Fruit fly (Drosophila melanogaster) whole organism, embryonic: Measurements from ENCODE around the gene fmt.

ENCODE experiments used
- CG10321 ChIP-seq: fragments of 200-800 bp; sonication (Bioruptor generic); IDR thresholded peaks from 2 replicates; pipeline ENCODE4 v1.3.6; 2022; ENCODE audit warnings: missing biosample characterization, missing genetic modification characterization
- CG12104 ChIP-seq: fragments of 200-800 bp; sonication (Bioruptor generic); optimal IDR thresholded peaks from 3 replicates; lab custom pipeline; 2016; ENCODE audit warnings: missing biosample characterization, missing genetic modification characterization
- CG12769 ChIP-seq: fragments of 200-800 bp; sonication (Bioruptor generic); optimal IDR thresholded peaks from 2 replicates; lab custom pipeline; 2019; ENCODE audit warnings: missing biosample characterization, mild to moderate bottlenecking, missing genetic modification characterization, moderate library complexity
- CG14860 ChIP-seq: fragments of 200-800 bp; sonication (Bioruptor generic); IDR thresholded peaks from 3 replicates; pipeline ENCODE4 v1.3.6; 2022; ENCODE audit warnings: missing biosample characterization, missing genetic modification characterization; ENCODE audit not compliant: partially characterized antibody
- CG1602 ChIP-seq: fragments of 200-800 bp; sonication (Bioruptor generic); optimal IDR thresholded peaks from 3 replicates; lab custom pipeline; 2016; ENCODE audit warnings: missing biosample characterization, missing genetic modification characterization
- CG18262 ChIP-seq: fragments of 200-800 bp; optimal IDR thresholded peaks from 3 replicates; lab custom pipeline; 2019; ENCODE audit warnings: missing biosample characterization, mild to moderate bottlenecking, missing genetic modification characterization, moderate library complexity
- CG2116 ChIP-seq: fragments of 200-800 bp; sonication (Bioruptor generic); optimal IDR thresholded peaks from 3 replicates; lab custom pipeline; 2018; ENCODE audit warnings: missing biosample characterization, mild to moderate bottlenecking, missing genetic modification characterization
- CG2712 ChIP-seq: fragments of 200-800 bp; optimal IDR thresholded peaks from 3 replicates; lab custom pipeline; 2019; ENCODE audit warnings: missing biosample characterization, mild to moderate bottlenecking, missing genetic modification characterization, moderate library complexity
- CG34422 ChIP-seq: fragments of 200-800 bp; sonication (Bioruptor generic); IDR thresholded peaks from 3 replicates; pipeline ENCODE4 v1.3.6; 2022; ENCODE audit warnings: missing biosample characterization, missing genetic modification characterization
- CG4282 ChIP-seq: fragments of 200-800 bp; sonication (Bioruptor generic); optimal IDR thresholded peaks from 2 replicates; lab custom pipeline; 2016; ENCODE audit warnings: missing biosample characterization, missing genetic modification characterization
- CG4617 ChIP-seq: fragments of 200-800 bp; sonication (Bioruptor generic); optimal IDR thresholded peaks from 3 replicates; lab custom pipeline; 2016; ENCODE audit warnings: missing biosample characterization, missing genetic modification characterization, borderline replicate concordance
- CG4854 ChIP-seq: fragments of 200-800 bp; sonication (Bioruptor generic); optimal IDR thresholded peaks from 2 replicates; lab custom pipeline; 2016; ENCODE audit warnings: missing biosample characterization, missing genetic modification characterization, inconsistent platforms
- CG5180 ChIP-seq: fragments of 200-800 bp; sonication (Bioruptor generic); optimal IDR thresholded peaks from 3 replicates; lab custom pipeline; 2017; ENCODE audit warnings: missing biosample characterization, missing genetic modification characterization, mild to moderate bottlenecking, moderate library complexity, missing genetic modification reagents
- CG6791 ChIP-seq: fragments of 200-800 bp; sonication (Bioruptor generic); IDR thresholded peaks from 3 replicates; pipeline ENCODE4 v1.3.6; 2022; ENCODE audit warnings: missing biosample characterization, missing genetic modification characterization; ENCODE audit not compliant: partially characterized antibody
- CG8089 ChIP-seq: fragments of 200-800 bp; sonication (Bioruptor generic); optimal IDR thresholded peaks from 3 replicates; lab custom pipeline; 2016; ENCODE audit warnings: missing biosample characterization, missing genetic modification characterization
- CG8765 ChIP-seq: fragments of 200-800 bp; sonication (Bioruptor generic); IDR thresholded peaks from 2 replicates; pipeline ENCODE4 v1.3.6; 2022; ENCODE audit warnings: missing biosample characterization, missing genetic modification characterization
- CG9876 ChIP-seq: fragments of 200-800 bp; sonication (Bioruptor generic); optimal IDR thresholded peaks from 2 replicates; lab custom pipeline; 2016; ENCODE audit warnings: missing biosample characterization, missing genetic modification characterization
- Dll ChIP-seq: fragments of 200-800 bp; sonication (Bioruptor generic); IDR thresholded peaks from 4 replicates; pipeline ENCODE4 v1.3.6; 2022; ENCODE audit warnings: missing biosample characterization, missing genetic modification characterization; ENCODE audit not compliant: partially characterized antibody
- Ets65A ChIP-seq: fragments of 200-800 bp; sonication (Bioruptor generic); peaks from one replicate; lab custom pipeline; 2016; ENCODE audit warnings: missing biosample characterization, missing genetic modification characterization
- HHEX ChIP-seq: fragments of 200-800 bp; sonication (Bioruptor generic); optimal IDR thresholded peaks from 3 replicates; lab custom pipeline; 2017; ENCODE audit warnings: missing biosample characterization, mild to moderate bottlenecking, missing genetic modification characterization, missing genetic modification reagents
- HLH3B ChIP-seq: fragments of 200-800 bp; sonication (Bioruptor generic); IDR thresholded peaks from 2 replicates; pipeline ENCODE4 v1.3.6; 2022; ENCODE audit warnings: missing biosample characterization, missing genetic modification characterization
- Mad ChIP-seq: fragments of 200-800 bp; sonication (Bioruptor generic); optimal IDR thresholded peaks from 2 replicates; lab custom pipeline; 2016; ENCODE audit warnings: missing biosample characterization, missing genetic modification characterization
- NFAT ChIP-seq: fragments of 200-800 bp; sonication (Bioruptor generic); IDR thresholded peaks from 2 replicates; pipeline ENCODE4 v1.3.6; 2022; ENCODE audit warnings: missing biosample characterization, missing genetic modification characterization
- Oli ChIP-seq: fragments of 200-800 bp; sonication (Bioruptor generic); optimal IDR thresholded peaks from 2 replicates; lab custom pipeline; 2018; ENCODE audit warnings: missing biosample characterization, mild to moderate bottlenecking, missing genetic modification characterization, moderate library complexity
- Optix ChIP-seq: fragments of 200-800 bp; sonication (Bioruptor generic); IDR thresholded peaks from 3 replicates; pipeline ENCODE4 v1.3.6; 2022; ENCODE audit warnings: missing biosample characterization, missing genetic modification characterization
- Scr ChIP-seq: fragments of 200-800 bp; sonication (Bioruptor generic); IDR thresholded peaks from 2 replicates; pipeline ENCODE4 v1.3.6; 2022; ENCODE audit warnings: missing biosample characterization, missing genetic modification characterization; ENCODE audit not compliant: partially characterized antibody
- Sin3A ChIP-seq: fragments of >200 bp; optimal IDR thresholded peaks from 2 replicates; lab custom pipeline; 2018
- Six4 ChIP-seq: fragments of 200-800 bp; sonication (Bioruptor generic); optimal IDR thresholded peaks from 2 replicates; lab custom pipeline; 2016; ENCODE audit warnings: missing biosample characterization, missing genetic modification characterization
- ap ChIP-seq: fragments of 200-800 bp; sonication (Bioruptor generic); IDR thresholded peaks from 2 replicates; pipeline ENCODE4 v1.3.6; 2022; ENCODE audit warnings: missing biosample characterization, missing genetic modification characterization
- az2 ChIP-seq: fragments of 200-800 bp; sonication (Bioruptor generic); optimal IDR thresholded peaks from 3 replicates; lab custom pipeline; 2016; ENCODE audit warnings: missing biosample characterization, missing genetic modification characterization
- br ChIP-seq: fragments of >200 bp; optimal IDR thresholded peaks from 2 replicates; lab custom pipeline; 2017
- bsh ChIP-seq, 2 experiments: fragments of 200-800 bp; sonication (Bioruptor generic); optimal IDR thresholded peaks; 2 replicates each; lab custom pipeline; 2017 to 2018; ENCODE audit warnings: mild to moderate bottlenecking in 2 of 2, missing biosample characterization in 2 of 2, missing genetic modification characterization in 2 of 2, moderate library complexity in 1 of 2
- cas ChIP-seq: fragments of 200-800 bp; sonication (Bioruptor generic); IDR thresholded peaks from 2 replicates; pipeline ENCODE4 v1.3.6; 2022; ENCODE audit warnings: missing biosample characterization, missing genetic modification characterization
- cg ChIP-seq: fragments of 200-800 bp; sonication (Bioruptor generic); optimal IDR thresholded peaks from 3 replicates; lab custom pipeline; 2019; ENCODE audit warnings: missing biosample characterization, mild to moderate bottlenecking, missing genetic modification characterization, moderate library complexity
- dmrt11E ChIP-seq: fragments of 200-800 bp; sonication (Bioruptor generic); optimal IDR thresholded peaks from 3 replicates; lab custom pipeline; 2018; ENCODE audit warnings: missing biosample characterization, mild to moderate bottlenecking, missing genetic modification characterization, moderate library complexity
- dysf ChIP-seq: fragments of 200-800 bp; sonication (Bioruptor generic); IDR thresholded peaks from 3 replicates; pipeline ENCODE4 v1.3.6; 2022; ENCODE audit warnings: missing biosample characterization, missing genetic modification characterization
- eyg ChIP-seq: fragments of 200-800 bp; sonication (Bioruptor generic); optimal IDR thresholded peaks from 3 replicates; lab custom pipeline; 2016; ENCODE audit warnings: missing biosample characterization, missing genetic modification characterization
- gcm ChIP-seq: fragments of 200-800 bp; sonication (Bioruptor generic); optimal IDR thresholded peaks from 2 replicates; lab custom pipeline; 2019; ENCODE audit warnings: missing biosample characterization, mild to moderate bottlenecking, missing genetic modification characterization, moderate library complexity
- inv ChIP-seq: fragments of 200-800 bp; sonication (Bioruptor generic); IDR thresholded peaks from 2 replicates; pipeline ENCODE4 v1.3.6; 2022; ENCODE audit warnings: missing biosample characterization, missing genetic modification characterization; ENCODE audit not compliant: partially characterized antibody
- lab ChIP-seq: fragments of 200-800 bp; sonication (Bioruptor generic); optimal IDR thresholded peaks from 3 replicates; lab custom pipeline; 2017; ENCODE audit warnings: missing biosample characterization, missing genetic modification characterization, mild to moderate bottlenecking, moderate library complexity, missing genetic modification reagents
- lbe ChIP-seq: fragments of 200-800 bp; sonication (Bioruptor generic); optimal IDR thresholded peaks from 2 replicates; lab custom pipeline; 2016; ENCODE audit warnings: missing biosample characterization, mild to moderate bottlenecking, missing genetic modification characterization
- lilli ChIP-seq: fragments of 200-800 bp; sonication (Bioruptor generic); optimal IDR thresholded peaks from 3 replicates; lab custom pipeline; 2016; ENCODE audit warnings: missing biosample characterization, missing genetic modification characterization
- lmd ChIP-seq: fragments of 200-800 bp; sonication (Bioruptor generic); IDR thresholded peaks from 2 replicates; pipeline ENCODE4 v1.3.6; 2022; ENCODE audit warnings: missing biosample characterization, missing genetic modification characterization
- lov ChIP-seq, 2 experiments: fragments of 200-800 bp in 1 of 2; fragments of >200 bp in 1 of 2; sonication (Bioruptor generic) in 1 of 2; IDR thresholded peaks in 1 of 2; optimal IDR thresholded peaks in 1 of 2; 2 replicates in 1 of 2; 3 replicates in 1 of 2; pipeline versions ENCODE4 v1.3.6 to Lab custom; 2017 to 2022; ENCODE audit warnings: missing biosample characterization in 1 of 2, missing genetic modification characterization in 1 of 2
- prd ChIP-seq, 3 experiments: fragments of >200 bp in 2 of 3; fragments of 200-800 bp in 1 of 3; sonication (Bioruptor generic) in 1 of 3; optimal IDR thresholded peaks in 2 of 3; IDR thresholded peaks in 1 of 3; 2 replicates in 2 of 3; 3 replicates in 1 of 3; pipeline versions ENCODE4 v1.3.6 to Lab custom; 2017 to 2022; ENCODE audit warnings: missing biosample characterization in 1 of 3, missing genetic modification characterization in 1 of 3
- run ChIP-seq: fragments of 200-800 bp; sonication (Bioruptor generic); optimal IDR thresholded peaks from 3 replicates; lab custom pipeline; 2018; ENCODE audit warnings: missing biosample characterization, mild to moderate bottlenecking, missing genetic modification characterization

Gene fmt

dm6 chr3L:6193556-6194114 is 20.0 kb upstream of the fmt start (continued):
- TF ChIP-seq CG12104 (GFP tag; lab: Kevin White, UChicago) (no peak), Oli (tag; lab: Kevin White, UChicago) (no peak), CG8089 (GFP tag; lab: Kevin White, UChicago) (no peak), lov (optimal IDR thresholded peaks at IDR 0.05; lab: Kevin White, UChicago) (no peak), lov (GFP tag; IDR thresholded peaks at IDR 0.05; lab: Robert Waterston, UW) (no peak), CG34422 (GFP tag; lab: Robert Waterston, UW) (peak; percentile 17; the same call in 1 of the 3 replicates), Ets65A (GFP tag; lab: Kevin White, UChicago) (no peak), CG6791 (GFP tag; lab: Robert Waterston, UW) (no peak), CG4617 (GFP tag; lab: Kevin White, UChicago) (peak; percentile 68), Optix (no peak), CG4282 (GFP tag; lab: Kevin White, UChicago) (no peak), bsh (GFP tag; optimal IDR thresholded peaks at IDR 0.05; lab: Kevin White, UChicago) (no peak), dmrt11E (tag; lab: Kevin White, UChicago) (no peak), eyg (no peak), CG1602 (GFP tag; lab: Kevin White, UChicago) (no peak), cg (GFP tag; lab: Kevin White, UChicago) (peak; percentile 80), cas (GFP tag; lab: Robert Waterston, UW) (no peak), Scr (GFP tag; lab: Robert Waterston, UW) (0 out of 2 replicates have a peak, but pooled peaks have one; percentile 44), Sin3A (lab: Kevin White, UChicago) (peak; percentile 51), inv (GFP tag; lab: Robert Waterston, UW) (0 out of 2 replicates have a peak, but pooled peaks have one; percentile 4), CG10321 (GFP tag; lab: Robert Waterston, UW) (0 out of 2 replicates have a peak, but pooled peaks have one; percentile 28)
- TF ChIP-seq, all 482 proteins: peak for 13

DNA sequence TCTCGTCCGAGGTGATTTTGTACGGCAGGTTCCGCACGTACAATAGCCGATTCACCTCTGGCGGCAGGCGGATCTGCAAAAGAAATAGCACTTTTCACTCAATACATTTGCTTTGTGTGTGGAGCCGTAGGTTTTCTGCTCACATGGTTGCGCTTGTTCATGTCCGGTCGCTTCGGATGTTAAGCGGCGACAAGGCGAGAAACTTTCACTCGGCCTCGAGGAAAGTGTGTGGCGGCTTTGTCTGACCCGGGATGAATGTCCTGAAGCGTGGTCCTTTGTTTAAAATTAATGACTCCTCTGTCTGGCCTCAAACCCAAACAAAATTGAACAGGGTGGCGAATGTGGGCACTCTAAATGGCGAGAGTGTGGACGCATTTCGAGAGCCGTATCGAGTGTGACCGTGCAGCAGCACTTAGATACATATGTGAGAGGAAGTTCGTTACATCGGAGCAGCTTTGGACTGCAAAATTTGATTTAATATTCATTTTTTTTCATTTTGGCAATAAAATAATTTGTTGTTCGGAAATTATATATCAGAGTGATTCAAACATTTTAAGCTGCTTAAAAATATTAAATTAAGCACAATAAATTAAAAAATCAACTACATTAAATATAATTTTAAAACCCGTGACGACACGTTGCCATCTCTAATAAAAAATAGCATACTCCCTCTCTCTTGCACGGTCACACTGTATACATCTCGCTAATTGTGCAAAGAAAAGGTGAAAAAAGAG is 19.3 kb upstream of the fmt start, which contains the start of the genes Sf3b6 and Tnpo:
TSS of gene Sf3b6 (minus strand) at position 358 of the 734 bp plus-strand sequence.
TSS of gene Tnpo (plus strand) at position 659 of the 734 bp plus-strand sequence.
- TF ChIP-seq CG2116 (GFP tag; lab: Kevin White, UChicago) = peak; percentile 69
- peak; percentile 85 for TF ChIP-seq az2 (GFP tag; lab: Kevin White, UChicago)
- TF ChIP-seq br (lab: Kevin White, UChicago) = no peak
- TF ChIP-seq ap (GFP tag; lab: Robert Waterston, UW) = 0 out of 2 replicates have a peak, but pooled peaks have one; percentile 58
- TF ChIP-seq CG14860 = peak; percentile 47; the same call in 2 of the 3 replicates
- TF ChIP-seq dysf = peak; percentile 89
- no peak for TF ChIP-seq run
- peak; percentile 70 for TF ChIP-seq HHEX (GFP tag; lab: Kevin White, UChicago)
- TF ChIP-seq gcm (GFP tag; lab: Kevin White, UChicago) = no peak
- TF ChIP-seq CG2712 = peak; percentile 88
- TF ChIP-seq Six4 (GFP tag; lab: Kevin White, UChicago) = peak; percentile 71
- TF ChIP-seq prd (optimal IDR thresholded peaks at IDR 0.05; lab: Kevin White, UChicago) = no peak
- peak; percentile 94 for TF ChIP-seq prd (GFP tag; IDR thresholded peaks at IDR 0.05; lab: Robert Waterston, UW)
- peak; percentile 85 for TF ChIP-seq lmd (GFP tag; lab: Robert Waterston, UW)
- peak; percentile 49 for TF ChIP-seq CG5180
- peak; percentile 61 for TF ChIP-seq lbe (GFP tag; lab: Kevin White, UChicago)
- peak; percentile 79 for TF ChIP-seq NFAT (GFP tag; lab: Robert Waterston, UW)
- no peak for TF ChIP-seq lab (GFP tag; lab: Kevin White, UChicago)
- TF ChIP-seq Mad (GFP tag; lab: Kevin White, UChicago) = peak; percentile 75
- TF ChIP-seq lilli (GFP tag; lab: Kevin White, UChicago) = peak; percentile 87
- peak; percentile 87 for TF ChIP-seq CG18262
- peak; percentile 56 for TF ChIP-seq CG4854 (GFP tag; lab: Kevin White, UChicago)
- peak; percentile 76 for TF ChIP-seq CG8765 (GFP tag; lab: Robert Waterston, UW)
- peak; percentile 64 for TF ChIP-seq CG9876 (GFP tag; lab: Kevin White, UChicago)
- no peak for TF ChIP-seq CG10321 (GFP tag; lab: Robert Waterston, UW)
- peak; percentile 84 for TF ChIP-seq Dll (GFP tag; lab: Robert Waterston, UW)
- TF ChIP-seq CG12769 = no peak
- peak; percentile 76 for TF ChIP-seq HLH3B (GFP tag; lab: Robert Waterston, UW)
